Fruit fly (Drosophila melanogaster) whole organism, prepupa: ENCODE results near the gene Atg3.
A peak's percentile ranks its signal among the peaks of the same experiment; 100 is the strongest.

Experiments used
- CG10631 ChIP-seq: fragments of 200-800 bp; sonication (Bioruptor generic); optimal IDR thresholded peaks from 2 replicates; lab custom pipeline; 2016; ENCODE audit warnings: missing biosample characterization, missing genetic modification characterization
- CG11294 ChIP-seq: fragments of 200-800 bp; sonication (Bioruptor generic); IDR thresholded peaks from 2 replicates; pipeline ENCODE4 v1.3.6; 2022; ENCODE audit warnings: missing biosample characterization, missing genetic modification characterization
- CG11762 ChIP-seq: fragments of 200-800 bp; sonication (Bioruptor generic); optimal IDR thresholded peaks from 3 replicates; lab custom pipeline; 2016; ENCODE audit warnings: missing biosample characterization, missing genetic modification characterization; ENCODE audit not compliant: insufficient read depth
- CG11902 ChIP-seq: fragments of 200-800 bp; sonication (Bioruptor generic); optimal IDR thresholded peaks from 3 replicates; lab custom pipeline; 2016; ENCODE audit warnings: missing biosample characterization, missing genetic modification characterization
- CG15336 ChIP-seq: fragments of 200-800 bp; sonication (Bioruptor generic); IDR thresholded peaks from 2 replicates; pipeline ENCODE4 v1.3.6; 2022; ENCODE audit warnings: missing biosample characterization, missing genetic modification characterization
- CG1621 ChIP-seq: fragments of 200-800 bp; sonication (Bioruptor generic); optimal IDR thresholded peaks from 3 replicates; lab custom pipeline; 2018; ENCODE audit warnings: missing biosample characterization, mild to moderate bottlenecking, missing genetic modification characterization
- CG32006 ChIP-seq: fragments of 200-800 bp; sonication (Bioruptor generic); optimal IDR thresholded peaks from 3 replicates; lab custom pipeline; 2017; ENCODE audit warnings: missing biosample characterization, mild to moderate bottlenecking, missing genetic modification characterization
- CG6163 ChIP-seq: fragments of 200-800 bp; sonication (Bioruptor generic); IDR thresholded peaks from 3 replicates; pipeline ENCODE4 v1.3.6; 2022; ENCODE audit warnings: missing biosample characterization, missing genetic modification characterization
- CG8119 ChIP-seq: fragments of 200-800 bp; sonication (Bioruptor generic); IDR thresholded peaks from 3 replicates; pipeline ENCODE4 v1.3.6; 2022; ENCODE audit warnings: missing biosample characterization, missing genetic modification characterization
- CG8319 ChIP-seq: fragments of 200-800 bp; sonication (Bioruptor generic); optimal IDR thresholded peaks from 3 replicates; lab custom pipeline; 2016; ENCODE audit warnings: missing biosample characterization, missing genetic modification characterization
- CG8632 ChIP-seq: fragments of 200-800 bp; sonication (Bioruptor generic); optimal IDR thresholded peaks from 3 replicates; lab custom pipeline; 2016; ENCODE audit warnings: missing biosample characterization, missing genetic modification characterization
- Eip75B ChIP-seq: fragments of 200-800 bp; sonication (Bioruptor generic); optimal IDR thresholded peaks from 3 replicates; lab custom pipeline; 2016; ENCODE audit warnings: missing biosample characterization, missing genetic modification characterization
- Eip78C ChIP-seq: fragments of 200-800 bp; sonication (Bioruptor generic); peaks from one replicate; lab custom pipeline; 2016; ENCODE audit warnings: missing biosample characterization, missing genetic modification characterization
- Eip93F ChIP-seq: fragments of 200-800 bp; sonication (Bioruptor generic); optimal IDR thresholded peaks from 2 replicates; lab custom pipeline; 2016; ENCODE audit warnings: missing biosample characterization, mild to moderate bottlenecking, missing genetic modification characterization
- Ets96B ChIP-seq: fragments of 200-800 bp; optimal IDR thresholded peaks from 2 replicates; lab custom pipeline; 2019; ENCODE audit warnings: missing biosample characterization, mild to moderate bottlenecking, missing genetic modification characterization, moderate library complexity
- Hr4 ChIP-seq: fragments of 200-800 bp; sonication (Bioruptor generic); optimal IDR thresholded peaks from 3 replicates; lab custom pipeline; 2016; ENCODE audit warnings: missing biosample characterization, missing genetic modification characterization
- Met ChIP-seq: fragments of 200-800 bp; sonication (Bioruptor generic); optimal IDR thresholded peaks from 3 replicates; lab custom pipeline; 2016; ENCODE audit warnings: missing biosample characterization, missing genetic modification characterization
- OdsH ChIP-seq: fragments of 200-800 bp; sonication (Bioruptor generic); optimal IDR thresholded peaks from 3 replicates; lab custom pipeline; 2016; ENCODE audit warnings: missing biosample characterization, missing genetic modification characterization
- Sox102F ChIP-seq: fragments of 200-800 bp; sonication (Bioruptor generic); optimal IDR thresholded peaks from 2 replicates; lab custom pipeline; 2016; ENCODE audit warnings: missing biosample characterization, mild to moderate bottlenecking, missing genetic modification characterization
- Sox14 ChIP-seq: fragments of 200-800 bp; sonication (Bioruptor generic); optimal IDR thresholded peaks from 3 replicates; lab custom pipeline; 2016; ENCODE audit warnings: missing biosample characterization, missing genetic modification characterization
- acj6 ChIP-seq: fragments of 200-800 bp; sonication (Bioruptor generic); optimal IDR thresholded peaks from 3 replicates; lab custom pipeline; 2016; ENCODE audit warnings: missing biosample characterization, missing genetic modification characterization
- eg ChIP-seq: fragments of 200-800 bp; sonication (Bioruptor generic); IDR thresholded peaks from 3 replicates; pipeline ENCODE4 v1.3.6; 2022; ENCODE audit warnings: missing biosample characterization, missing genetic modification characterization
- fkh ChIP-seq: fragments of 200-800 bp; sonication (Bioruptor generic); optimal IDR thresholded peaks from 3 replicates; lab custom pipeline; 2017; ENCODE audit warnings: missing biosample characterization, mild to moderate bottlenecking, missing genetic modification characterization, moderate library complexity
- salr ChIP-seq, 2 experiments: fragments of 200-800 bp; sonication (Bioruptor generic); optimal IDR thresholded peaks; 3 replicates each; lab custom pipeline; 2016 to 2018; ENCODE audit warnings: missing biosample characterization in 2 of 2, missing genetic modification characterization in 2 of 2, mild to moderate bottlenecking in 1 of 2
- svp ChIP-seq: fragments of 200-800 bp; sonication (Bioruptor generic); peaks from one replicate; lab custom pipeline; 2016; ENCODE audit warnings: missing biosample characterization, missing genetic modification characterization

Gene Atg3

dm6 chr3L:18795056-18795841 lies 46.8 kb downstream of the Atg3 start:
- TF ChIP-seq CG11294 (GFP tag; lab: Robert Waterston, UW), result peak; percentile 30; the same call in 1 of the 2 replicates
- peak; percentile 1 for TF ChIP-seq Hr4 (GFP tag; lab: Kevin White, UChicago)
- TF ChIP-seq eg (GFP tag; lab: Robert Waterston, UW), result peak; percentile 10; the same call in 1 of the 3 replicates
- TF ChIP-seq CG11762 (GFP tag; lab: Kevin White, UChicago), result peak; percentile 6
- peak; percentile 12 for TF ChIP-seq OdsH (GFP tag; lab: Kevin White, UChicago)
- TF ChIP-seq Sox14, result no peak
- no peak for TF ChIP-seq Eip93F (GFP tag; lab: Kevin White, UChicago)
- TF ChIP-seq CG8319 (GFP tag; lab: Kevin White, UChicago), result no peak
- peak; percentile 8 for TF ChIP-seq Eip75B (GFP tag; lab: Kevin White, UChicago)
- TF ChIP-seq CG15336 (GFP tag; lab: Robert Waterston, UW), result 0 out of 2 replicates have a peak, but pooled peaks have one; percentile 6
- no peak for TF ChIP-seq CG1621
- peak; percentile 23 for TF ChIP-seq svp (GFP tag; lab: Kevin White, UChicago)
- peak; percentile 54 for TF ChIP-seq CG32006 (GFP tag; lab: Kevin White, UChicago)
- 0 out of 3 replicates have a peak, but pooled peaks have one; percentile 38 for TF ChIP-seq CG6163 (GFP tag; lab: Robert Waterston, UW)
- TF ChIP-seq fkh (GFP tag; lab: Kevin White, UChicago), result peak; percentile 9
- peak; percentile 74 for TF ChIP-seq Eip78C (GFP tag; lab: Kevin White, UChicago)

dm6 chr3L:18796376-18796775 lies 47.9 kb downstream of the Atg3 start:
- TF ChIP-seq eg (GFP tag; lab: Robert Waterston, UW) (peak; percentile 16; the same call in 1 of the 3 replicates), CG8119 (GFP tag; lab: Robert Waterston, UW) (no peak), CG32006 (GFP tag; lab: Kevin White, UChicago) (peak; percentile 2), salr (GFP tag; optimal IDR thresholded peaks at IDR 0.05; lab: Kevin White, UChicago) (no peak), Met (GFP tag; lab: Kevin White, UChicago) (no peak), fkh (GFP tag; lab: Kevin White, UChicago) (no peak), Sox102F (GFP tag; lab: Kevin White, UChicago) (no peak), Eip93F (GFP tag; lab: Kevin White, UChicago) (no peak), CG11902 (no peak)

- TF ChIP-seq CG8632 (GFP tag; lab: Kevin White, UChicago) (peak; percentile 42), acj6 (peak; percentile 16), Eip78C (GFP tag; lab: Kevin White, UChicago) (peak; percentile 80), Met (GFP tag; lab: Kevin White, UChicago) (no peak), CG10631 (GFP tag; lab: Kevin White, UChicago) (peak; percentile 29), Ets96B (peak; percentile 28), CG8319 (GFP tag; lab: Kevin White, UChicago) (no peak)
Measured at dm6 chr3L:18799508-18800062, 51.1 kb downstream of the Atg3 start.
